Worm (Caenorhabditis elegans) whole organism, midembryonic: Measurements from ENCODE around the gene Y69A2AR.50.

Experiments used
- T22C8.4 ChIP-seq: fragments of 200-800 bp; sonication (Bioruptor generic); IDR thresholded peaks from 2 replicates; pipeline ENCODE4 v1.3.6; 2022; ENCODE audit warnings: missing genetic modification characterization, missing compliant biosample characterization
- cog-1 ChIP-seq: sonication (generic microtip); optimal IDR thresholded peaks from 2 replicates; lab custom pipeline; 2016; ENCODE audit warnings: missing genetic modification characterization, missing compliant biosample characterization
- flt-1 ChIP-seq: fragments of 200-800 bp; sonication (Bioruptor generic); IDR thresholded peaks from 2 replicates; pipeline ENCODE4 v1.3.6; 2022; ENCODE audit warnings: missing genetic modification characterization, missing compliant biosample characterization
- klf-2 ChIP-seq: fragments of 200-800 bp; sonication (Bioruptor generic); conservative IDR thresholded peaks from 2 replicates; pipeline ENCODE4 v1.3.6; 2022; ENCODE audit warnings: missing genetic modification reagents, missing genetic modification characterization, missing compliant biosample characterization
- med-1 ChIP-seq: sonication (generic microtip); optimal IDR thresholded peaks from 2 replicates; lab custom pipeline; 2017; ENCODE audit warnings: missing genetic modification characterization, mild to moderate bottlenecking, missing compliant biosample characterization, antibody characterized with exemption, missing genetic modification reagents; ENCODE audit not compliant: insufficient read depth
- ref-1 ChIP-seq: fragments of 200-800 bp; sonication (Bioruptor generic); conservative IDR thresholded peaks from 2 replicates; pipeline ENCODE4 v1.3.6; 2022; ENCODE audit warnings: missing genetic modification reagents, missing genetic modification characterization, missing compliant biosample characterization
- tab-1 ChIP-seq: fragments of 200-800 bp; sonication (Bioruptor generic); IDR thresholded peaks from 2 replicates; pipeline ENCODE4 v1.3.6; 2022; ENCODE audit warnings: missing genetic modification characterization, missing compliant biosample characterization
- ztf-23 ChIP-seq: fragments of 200-800 bp; sonication (Bioruptor generic); IDR thresholded peaks from 2 replicates; pipeline ENCODE4 v1.3.6; 2022; ENCODE audit warnings: missing genetic modification reagents, missing genetic modification characterization, missing compliant biosample characterization

ce11 chrIV:2526836-2527235 lies 35.3 kb upstream of the Y69A2AR.50 start:
- TF ChIP-seq cog-1 (tag; lab: Kevin White, UChicago) (no peak), T22C8.4 (GFP tag; lab: Robert Waterston, UW) (peak; percentile 79), tab-1 (GFP tag; lab: Robert Waterston, UW) (no peak), klf-2 (GFP tag; lab: Robert Waterston, UW) (no peak), ref-1 (GFP tag; lab: Robert Waterston, UW) (no peak), flt-1 (GFP tag; lab: Robert Waterston, UW) (no peak), med-1 (GFP tag; lab: Kevin White, UChicago) (no peak), ztf-23 (GFP tag; lab: Robert Waterston, UW) (no peak)
